Worm (Caenorhabditis elegans): Measurements from ENCODE around the gene B0244.6.

B0244.6 gene

DNA sequence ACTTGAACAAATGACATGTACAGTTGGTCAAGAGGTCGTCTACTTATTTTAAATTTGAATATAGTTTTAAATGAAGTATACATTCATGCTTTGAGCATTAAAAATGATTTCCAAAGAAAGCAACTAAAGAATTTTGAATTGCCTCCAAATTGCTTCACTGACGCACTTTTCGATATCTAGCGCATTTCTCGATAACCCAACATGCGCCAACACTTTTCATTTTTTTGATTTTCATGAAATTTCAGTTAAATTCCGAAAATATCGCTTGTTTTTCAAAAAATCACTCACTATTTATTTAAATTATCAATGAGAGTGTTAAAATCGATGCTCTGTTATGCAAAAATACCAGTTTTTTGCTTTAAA is 18.0 kb upstream of the B0244.6 start:
- TF ChIP-seq lin-39 (tag; optimal IDR thresholded peaks at IDR 0.05) (no peak), skn-1 (tag; optimal IDR thresholded peaks at IDR 0.05) (no peak), C34F6.9 (tag; optimal IDR thresholded peaks at IDR 0.05) (no peak), lsy-2 (tag; optimal IDR thresholded peaks at IDR 0.05) (peak; percentile 8 to 18), gmeb-1 (tag; optimal IDR thresholded peaks at IDR 0.05) (peak; percentile 35), snpc-4 (tag; optimal IDR thresholded peaks at IDR 0.05) (no peak)

DNA sequence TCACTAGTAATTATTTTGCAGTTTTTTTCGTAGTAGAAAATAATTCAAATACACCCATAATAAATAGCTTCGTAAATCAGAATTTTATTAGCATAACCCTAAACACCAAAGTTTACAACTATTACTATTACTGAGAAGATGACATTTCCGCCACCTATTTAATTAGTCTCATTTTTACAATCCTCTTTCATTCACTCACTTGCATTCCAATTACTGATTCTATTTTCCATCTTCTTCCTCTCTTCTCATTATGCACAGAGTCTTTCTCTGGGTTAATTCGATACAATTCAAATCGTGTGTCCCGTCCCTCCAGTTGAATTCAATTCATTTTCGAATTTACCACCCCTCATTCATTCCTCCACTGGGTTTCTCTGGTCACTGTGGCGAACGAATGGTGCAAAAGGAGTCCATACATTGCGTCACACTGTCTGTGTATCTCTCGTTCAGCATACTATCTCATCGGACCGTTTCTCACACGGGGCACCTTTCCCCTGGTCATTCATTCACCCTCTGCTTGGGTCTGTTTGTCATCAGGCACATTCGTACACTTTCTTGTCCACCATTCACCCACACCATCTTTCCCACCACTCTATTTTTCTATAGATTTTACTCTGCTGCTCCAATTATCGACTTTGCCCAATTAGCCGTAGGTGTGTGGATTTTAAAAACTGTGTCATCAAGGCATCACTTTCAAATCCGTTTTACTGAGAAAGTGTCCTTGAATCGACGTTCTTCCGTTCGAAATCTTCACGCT is 17.4 kb upstream of the B0244.6 start:
- TF ChIP-seq nhr-23 (tag; optimal IDR thresholded peaks at IDR 0.05), result no peak
- no peak for TF ChIP-seq egl-27 (tag; optimal IDR thresholded peaks at IDR 0.05)
- no peak for TF ChIP-seq unc-55 (GFP tag; optimal IDR thresholded peaks at IDR 0.05)
- no peak for TF ChIP-seq nhr-6 (tag; optimal IDR thresholded peaks at IDR 0.05)
- peak; percentile 2 for TF ChIP-seq sma-9 (GFP tag; optimal IDR thresholded peaks at IDR 0.05)
- TF ChIP-seq sma-9 (tag; optimal IDR thresholded peaks at IDR 0.05), result no peak

ce11 chrIII:5721488-5721887 is 16.3 kb upstream of the B0244.6 start:
- TF ChIP-seq skn-1 (tag; optimal IDR thresholded peaks at IDR 0.05) (no peak), nhr-6 (tag; optimal IDR thresholded peaks at IDR 0.05) (no peak), ceh-82 (tag; optimal IDR thresholded peaks at IDR 0.05) (no peak), mdl-1 (tag; optimal IDR thresholded peaks at IDR 0.05) (no peak), dmd-4 (tag; optimal IDR thresholded peaks at IDR 0.05) (no peak), mab-5 (tag; optimal IDR thresholded peaks at IDR 0.05) (no peak), sma-3 (GFP tag; optimal IDR thresholded peaks at IDR 0.05) (no peak), sem-4 (tag; optimal IDR thresholded peaks at IDR 0.05) (no peak), nhr-23 (tag; optimal IDR thresholded peaks at IDR 0.05) (no peak), nhr-77 (tag; optimal IDR thresholded peaks at IDR 0.05) (no peak), ZK546.5 (tag; optimal IDR thresholded peaks at IDR 0.05) (no peak), nhr-10 (tag; optimal IDR thresholded peaks at IDR 0.05) (no peak), sma-9 (GFP tag; optimal IDR thresholded peaks at IDR 0.05) (no peak), sma-9 (tag; optimal IDR thresholded peaks at IDR 0.05) (no peak), nhr-12 (tag; optimal IDR thresholded peaks at IDR 0.05) (no peak), F13H6.1 (tag; optimal IDR thresholded peaks at IDR 0.05) (no peak), crh-2 (tag; optimal IDR thresholded peaks at IDR 0.05) (no peak), fos-1 (tag; optimal IDR thresholded peaks at IDR 0.05) (no peak), ztf-1 (GFP tag; conservative IDR thresholded peaks at IDR 0.05) (no peak), ama-1 (optimal IDR thresholded peaks at IDR 0.05) (no peak)

ce11 chrIII:5721888-5722287 is 15.9 kb upstream of the B0244.6 start:
- TF ChIP-seq sem-4 (tag; optimal IDR thresholded peaks at IDR 0.05) (peak; percentile 74), mdl-1 (tag; optimal IDR thresholded peaks at IDR 0.05) (no peak), lsy-2 (tag; optimal IDR thresholded peaks at IDR 0.05) (peak; percentile 34 to 80), ztf-11 (tag; optimal IDR thresholded peaks at IDR 0.05) (no peak), peb-1 (tag; optimal IDR thresholded peaks at IDR 0.05) (no peak), ceh-82 (tag; optimal IDR thresholded peaks at IDR 0.05) (no peak), nhr-12 (tag; optimal IDR thresholded peaks at IDR 0.05) (no peak), F13H6.1 (tag; optimal IDR thresholded peaks at IDR 0.05) (peak; percentile 71), nhr-21 (tag; optimal IDR thresholded peaks at IDR 0.05) (peak; percentile 31), crh-2 (tag; optimal IDR thresholded peaks at IDR 0.05) (peak; percentile 66), unc-39 (tag; optimal IDR thresholded peaks at IDR 0.05) (no peak), nhr-25 (tag; optimal IDR thresholded peaks at IDR 0.05) (peak; percentile 24), alr-1 (tag; optimal IDR thresholded peaks at IDR 0.05) (no peak), skn-1 (tag; optimal IDR thresholded peaks at IDR 0.05) (peak; percentile 18), egl-27 (tag; optimal IDR thresholded peaks at IDR 0.05) (no peak), dmd-4 (tag; optimal IDR thresholded peaks at IDR 0.05) (no peak), fos-1 (tag; optimal IDR thresholded peaks at IDR 0.05) (peak; percentile 87), elt-3 (tag; optimal IDR thresholded peaks at IDR 0.05) (no peak), R02D3.7 (tag; optimal IDR thresholded peaks at IDR 0.05) (peak; percentile 17), ZK546.5 (tag; optimal IDR thresholded peaks at IDR 0.05) (no peak), gmeb-1 (tag; optimal IDR thresholded peaks at IDR 0.05) (peak; percentile 90), lin-13 (GFP tag; optimal IDR thresholded peaks at IDR 0.05) (peak; percentile 52), Y55F3AM.14 (GFP tag; optimal IDR thresholded peaks at IDR 0.05) (no peak), nhr-237 (tag; optimal IDR thresholded peaks at IDR 0.05) (no peak), ztf-4 (tag; optimal IDR thresholded peaks at IDR 0.05) (peak; percentile 59), lin-11 (tag; optimal IDR thresholded peaks at IDR 0.05) (peak; percentile 27), ceh-16 (tag; optimal IDR thresholded peaks at IDR 0.05) (no peak), unc-62 (GFP tag; optimal IDR thresholded peaks at IDR 0.05) (no peak), aly-2 (tag; optimal IDR thresholded peaks at IDR 0.05) (no peak), mbf-1 (tag; optimal IDR thresholded peaks at IDR 0.05) (no peak), blmp-1 (tag; optimal IDR thresholded peaks at IDR 0.05; ENCODE audit: insufficient read depth) (peak; percentile 28), lin-39 (tag; optimal IDR thresholded peaks at IDR 0.05) (no peak), ztf-1 (GFP tag; conservative IDR thresholded peaks at IDR 0.05) (no peak), sma-9 (GFP tag; optimal IDR thresholded peaks at IDR 0.05) (peak; percentile 93), sma-9 (tag; optimal IDR thresholded peaks at IDR 0.05) (no peak), ama-1 (optimal IDR thresholded peaks at IDR 0.05) (no peak), zag-1 (tag; optimal IDR thresholded peaks at IDR 0.05) (no peak)
